Worm (Caenorhabditis elegans): ENCODE data around the gene R02D5.24.

R02D5.24 gene

DNA sequence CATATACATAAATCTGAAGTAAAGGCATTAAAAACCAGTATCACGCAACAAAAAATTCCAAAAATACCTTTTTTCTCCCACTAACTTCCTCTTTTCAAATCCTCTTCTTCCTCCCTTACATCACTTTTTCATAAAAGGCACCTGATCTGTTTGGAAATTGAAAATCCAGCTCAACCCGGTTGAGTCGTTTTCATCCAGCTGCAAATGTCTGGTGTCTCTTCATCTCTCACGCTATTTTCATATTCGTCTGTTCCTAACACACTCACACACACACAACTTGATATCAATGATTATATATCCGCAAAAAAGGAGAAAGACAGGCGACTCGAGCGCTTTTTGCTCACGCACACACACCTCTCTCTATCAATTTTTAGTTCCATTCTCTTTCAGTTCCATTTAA is 31.2 kb downstream of the R02D5.24 start:
- no peak for TF ChIP-seq nhr-11 (tag; optimal IDR thresholded peaks at IDR 0.05)
- no peak for TF ChIP-seq nhr-43 (tag; optimal IDR thresholded peaks at IDR 0.05; ENCODE audit: poor library complexity, severe bottlenecking)
- TF ChIP-seq egl-5 (tag; optimal IDR thresholded peaks at IDR 0.05) = no peak
- no peak for TF ChIP-seq nhr-77 (tag; optimal IDR thresholded peaks at IDR 0.05)
- no peak for TF ChIP-seq eor-1 (tag; optimal IDR thresholded peaks at IDR 0.05)
- no peak for TF ChIP-seq pqm-1 (tag; optimal IDR thresholded peaks at IDR 0.05)
- no peak for TF ChIP-seq snpc-4 (tag; optimal IDR thresholded peaks at IDR 0.05)
- no peak for TF ChIP-seq fos-1 (tag; optimal IDR thresholded peaks at IDR 0.05)
- no peak for TF ChIP-seq nhr-237 (tag; optimal IDR thresholded peaks at IDR 0.05)
- no peak for TF ChIP-seq mdl-1 (tag; optimal IDR thresholded peaks at IDR 0.05)

DNA sequence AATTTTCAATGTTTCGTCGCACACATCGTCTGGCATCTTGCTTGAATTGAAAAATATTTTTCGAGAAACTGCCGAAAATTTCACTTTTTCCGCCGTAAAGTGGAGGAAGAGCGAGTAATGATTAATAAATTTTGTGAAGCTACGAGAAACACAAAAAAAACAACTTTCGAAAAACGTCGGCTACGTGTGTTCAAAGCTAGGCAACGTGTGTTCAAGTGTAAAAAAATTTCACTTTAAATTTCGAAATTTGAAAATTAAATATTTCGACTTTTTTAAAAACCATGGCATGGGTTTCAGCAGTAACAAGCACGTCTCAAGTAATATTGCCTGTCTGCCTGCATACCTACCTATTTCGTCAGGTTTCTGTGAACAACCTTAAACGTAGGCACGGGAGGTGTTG is 35.1 kb downstream of the R02D5.24 start, which contains the start of gene tag-191:
tag-191 (minus strand) TSS at position 101 of the 400 bp plus-strand sequence.
- TF ChIP-seq fkh-2 (tag; optimal IDR thresholded peaks at IDR 0.05) (no peak), unc-62 (GFP tag; optimal IDR thresholded peaks at IDR 0.05) (no peak), nhr-76 (tag; optimal IDR thresholded peaks at IDR 0.05) (no peak), nhr-25 (tag; optimal IDR thresholded peaks at IDR 0.05) (no peak), ceh-82 (tag; optimal IDR thresholded peaks at IDR 0.05) (no peak), egl-5 (tag; optimal IDR thresholded peaks at IDR 0.05) (no peak), nhr-28 (tag; optimal IDR thresholded peaks at IDR 0.05) (no peak), egl-27 (tag; optimal IDR thresholded peaks at IDR 0.05) (no peak), daf-12 (tag; optimal IDR thresholded peaks at IDR 0.05) (no peak), mml-1 (tag; optimal IDR thresholded peaks at IDR 0.05) (no peak), unc-39 (tag; optimal IDR thresholded peaks at IDR 0.05) (no peak), nhr-67 (tag; optimal IDR thresholded peaks at IDR 0.05) (no peak), ceh-16 (tag; optimal IDR thresholded peaks at IDR 0.05) (no peak), eor-1 (tag; optimal IDR thresholded peaks at IDR 0.05) (no peak), lin-39 (tag; optimal IDR thresholded peaks at IDR 0.05) (no peak), ceh-28 (tag; optimal IDR thresholded peaks at IDR 0.05) (no peak), elt-3 (tag; optimal IDR thresholded peaks at IDR 0.05) (no peak)

DNA sequence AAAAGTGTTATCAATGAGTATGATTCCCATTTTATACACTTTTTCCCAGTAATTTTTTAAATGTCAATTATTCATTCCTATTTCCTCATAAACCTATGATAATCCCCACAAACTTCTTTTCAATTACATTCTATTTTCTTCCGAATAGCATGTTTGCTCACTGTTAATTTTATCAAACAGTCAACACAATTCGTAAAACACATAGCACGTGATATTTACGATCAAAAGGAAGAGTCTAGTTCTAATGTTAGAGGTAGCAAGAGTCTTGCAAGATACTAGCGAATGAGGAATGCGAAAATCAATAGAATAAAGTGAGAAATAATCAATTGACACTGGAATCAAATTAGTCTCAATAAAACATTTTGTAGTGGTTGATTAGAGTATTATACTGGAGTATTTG is 38.2 kb downstream of the R02D5.24 start:
- peak; percentile 85 for TF ChIP-seq pha-4 (tag; optimal IDR thresholded peaks at IDR 0.05)
- TF ChIP-seq nfya-1 (tag; optimal IDR thresholded peaks at IDR 0.05; ENCODE audit: insufficient read depth) = no peak

DNA sequence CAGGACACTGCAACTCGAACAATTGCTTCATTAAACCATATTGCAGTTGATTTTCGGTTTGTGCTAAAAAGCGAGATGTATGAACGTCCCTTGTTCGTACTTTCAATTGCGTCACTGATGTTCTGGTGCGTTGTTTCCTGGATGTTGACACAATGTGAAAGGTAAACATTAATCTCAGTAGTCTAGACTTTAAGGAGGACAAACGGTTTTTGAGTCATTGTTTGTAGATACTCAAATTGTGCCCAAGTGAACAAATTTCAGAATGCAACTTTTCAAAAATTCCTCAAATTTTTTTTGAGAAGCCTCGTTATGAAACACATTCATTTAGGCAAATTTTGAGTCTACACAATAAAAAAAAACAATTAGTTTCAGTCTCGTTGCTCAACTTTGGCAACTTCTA is 39.8 kb downstream of the R02D5.24 start:
- TF ChIP-seq mml-1 (tag; optimal IDR thresholded peaks at IDR 0.05) (no peak), aly-2 (tag; optimal IDR thresholded peaks at IDR 0.05) (no peak), nhr-12 (tag; optimal IDR thresholded peaks at IDR 0.05) (no peak), pqm-1 (tag; optimal IDR thresholded peaks at IDR 0.05) (no peak), pha-4 (tag; optimal IDR thresholded peaks at IDR 0.05) (peak; percentile 56)

DNA sequence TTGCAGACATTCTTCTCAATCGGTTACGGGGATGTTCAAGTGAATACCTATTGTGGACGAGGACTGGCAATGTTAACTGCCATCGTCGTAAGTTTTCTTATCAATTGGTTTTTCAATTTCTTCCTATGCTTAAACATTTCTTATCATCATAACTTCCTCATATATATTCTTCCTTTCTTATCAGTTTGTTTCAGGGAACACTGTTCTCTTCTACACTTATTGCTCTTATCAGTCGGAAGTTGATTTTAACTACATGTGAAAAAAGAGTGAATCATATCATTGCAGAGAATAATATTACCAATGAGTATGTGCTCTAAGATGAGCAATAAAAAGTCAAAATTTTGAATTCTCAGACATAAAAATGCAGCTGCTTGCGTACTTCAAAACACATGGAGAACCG is 41.0 kb downstream of the R02D5.24 start:
- TF ChIP-seq elt-2 (tag; optimal IDR thresholded peaks at IDR 0.05) (peak; percentile 96), jun-1 (tag; optimal IDR thresholded peaks at IDR 0.05) (peak; percentile 92), unc-62 (GFP tag; optimal IDR thresholded peaks at IDR 0.05) (no peak), pha-4 (tag; optimal IDR thresholded peaks at IDR 0.05) (peak; percentile 77), pqm-1 (tag; optimal IDR thresholded peaks at IDR 0.05) (peak; percentile 93)

DNA sequence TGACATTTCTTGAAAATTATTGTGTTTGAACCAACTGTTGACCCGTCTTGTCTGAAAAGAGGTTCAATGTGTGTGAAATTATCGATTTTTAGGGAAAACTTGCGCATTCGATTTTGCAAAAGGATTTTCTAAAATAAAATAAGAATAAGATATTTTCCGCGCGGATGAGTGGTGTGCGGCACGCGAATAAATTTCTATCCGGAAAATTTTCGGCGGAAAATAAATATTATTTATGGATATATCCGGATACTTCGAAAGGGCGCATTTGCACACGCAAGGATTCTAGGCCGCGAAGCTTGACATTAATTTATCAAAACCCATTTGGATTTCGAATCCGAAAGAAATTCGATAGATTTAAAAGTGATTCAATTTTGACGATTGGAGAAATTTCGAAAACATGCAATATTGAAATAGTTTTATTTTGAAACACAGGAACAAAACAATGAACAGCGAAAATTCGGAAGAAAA is 44.7 kb downstream of the R02D5.24 start, which contains the start of gene rike-1:
rike-1 (minus strand) TSS at position 51 of the 468 bp plus-strand sequence.
- TF ChIP-seq lin-15B (tag; optimal IDR thresholded peaks at IDR 0.05) (peak; percentile 62), ceh-16 (tag; optimal IDR thresholded peaks at IDR 0.05) (no peak), elt-2 (tag; optimal IDR thresholded peaks at IDR 0.05) (no peak), nhr-23 (tag; optimal IDR thresholded peaks at IDR 0.05) (no peak), snpc-4 (tag; optimal IDR thresholded peaks at IDR 0.05) (peak; percentile 47), ama-1 (optimal IDR thresholded peaks at IDR 0.05) (peak; percentile 11), nhr-237 (tag; optimal IDR thresholded peaks at IDR 0.05) (no peak), ztf-4 (tag; optimal IDR thresholded peaks at IDR 0.05) (no peak), nfya-1 (tag; optimal IDR thresholded peaks at IDR 0.05; ENCODE audit: insufficient read depth) (peak; percentile 42), ceh-82 (tag; optimal IDR thresholded peaks at IDR 0.05) (no peak), nhr-28 (tag; optimal IDR thresholded peaks at IDR 0.05) (no peak)
